Fruit fly (Drosophila melanogaster) whole organism, wandering third instar larva: ENCODE results near the gene Mco1.

Experiments
- Jra ChIP-seq: sonication (Bioruptor generic); optimal IDR thresholded peaks from 2 replicates; lab custom pipeline; 2016; ENCODE audit warnings: missing biosample characterization, missing genetic modification characterization
- brk ChIP-seq: fragments of 200-800 bp; sonication (Bioruptor generic); optimal IDR thresholded peaks from 2 replicates; lab custom pipeline; 2016; ENCODE audit warnings: missing biosample characterization, mild to moderate bottlenecking, missing genetic modification characterization
- foxo ChIP-seq, 2 experiments: fragments of 200-800 bp; sonication (Bioruptor generic); optimal IDR thresholded peaks; 2 replicates in 1 of 2; 3 replicates in 1 of 2; lab custom pipeline; 2016 to 2017; ENCODE audit warnings: missing biosample characterization in 2 of 2, missing genetic modification characterization in 2 of 2
- lola ChIP-seq: fragments of >200 bp; optimal IDR thresholded peaks from 2 replicates; lab custom pipeline; 2017; ENCODE audit warnings: missing biosample characterization, missing genetic modification characterization
- pan ChIP-seq: fragments of >200 bp; optimal IDR thresholded peaks from 2 replicates; lab custom pipeline; 2017
- psq ChIP-seq: fragments of 200-800 bp; sonication (Bioruptor generic); optimal IDR thresholded peaks from 3 replicates; lab custom pipeline; 2017; ENCODE audit warnings: missing biosample characterization, mild to moderate bottlenecking, missing genetic modification characterization, moderate library complexity
- usp ChIP-seq: fragments of >200 bp; optimal IDR thresholded peaks from 2 replicates; lab custom pipeline; 2017; ENCODE audit warnings: missing biosample characterization, missing genetic modification characterization

dm6 chr2L:9416244-9416758, at the start of gene Mco1:
- TF ChIP-seq lola (GFP tag; lab: Kevin White, UChicago): no peak
- TF ChIP-seq brk: no peak
- no peak for TF ChIP-seq foxo (GFP tag; optimal IDR thresholded peaks at IDR 0.05; lab: Kevin White, UChicago)
- TF ChIP-seq psq (GFP tag; lab: Kevin White, UChicago): no peak
- no peak for TF ChIP-seq usp
- no peak for TF ChIP-seq pan (lab: Kevin White, UChicago)
- TF ChIP-seq Jra (GFP tag; lab: Kevin White, UChicago): no peak
